Worm (Caenorhabditis elegans) whole organism, young adult: ENCODE data around the gene dmd-7.

Source experiments
- B0035.1 ChIP-seq: sonication (generic microtip); optimal IDR thresholded peaks from 2 replicates; lab custom pipeline; 2016; ENCODE audit warnings: missing genetic modification characterization, mild to moderate bottlenecking, missing compliant biosample characterization, missing genotype, missing genetic modification reagents
- B0261.1 ChIP-seq: sonication (generic microtip); optimal IDR thresholded peaks from 2 replicates; lab custom pipeline; 2016; ENCODE audit warnings: mild to moderate bottlenecking, missing genetic modification characterization, moderate library complexity, missing compliant biosample characterization
- D2030.7 ChIP-seq: fragments of 200-800 bp; sonication (Bioruptor generic); IDR thresholded peaks from 2 replicates; pipeline ENCODE4 v1.3.6; 2022; ENCODE audit warnings: missing genetic modification reagents, missing genetic modification characterization, missing compliant biosample characterization
- F22D6.2 ChIP-seq: sonication (generic microtip); optimal IDR thresholded peaks from 2 replicates; lab custom pipeline; 2016; ENCODE audit warnings: mild to moderate bottlenecking, missing genetic modification characterization, missing compliant biosample characterization
- F39B2.1 ChIP-seq: fragments of 200-800 bp; sonication (Bioruptor generic); IDR thresholded peaks from 2 replicates; pipeline ENCODE4 v1.3.6; 2022; ENCODE audit warnings: missing genetic modification reagents, missing genetic modification characterization, missing compliant biosample characterization
- F52B5.7 ChIP-seq: sonication (generic microtip); optimal IDR thresholded peaks from 2 replicates; lab custom pipeline; 2016; ENCODE audit warnings: mild to moderate bottlenecking, missing genetic modification characterization, missing compliant biosample characterization
- F57C9.4 ChIP-seq: sonication (generic microtip); optimal IDR thresholded peaks from 2 replicates; lab custom pipeline; 2017; ENCODE audit warnings: mild to moderate bottlenecking, missing genetic modification characterization, missing compliant biosample characterization
- K11D2.4 ChIP-seq: fragments of 200-800 bp; sonication (Bioruptor generic); IDR thresholded peaks from 2 replicates; pipeline ENCODE4 v1.3.6; 2022; ENCODE audit warnings: missing genetic modification reagents, missing genetic modification characterization, missing compliant biosample characterization
- T07F8.4 ChIP-seq: sonication (generic microtip); optimal IDR thresholded peaks from 2 replicates; lab custom pipeline; 2016; ENCODE audit warnings: mild to moderate bottlenecking, missing genetic modification characterization, moderate library complexity, missing compliant biosample characterization
- T26A5.8 ChIP-seq: sonication (generic microtip); optimal IDR thresholded peaks from 2 replicates; lab custom pipeline; 2016; ENCODE audit warnings: missing genetic modification characterization, missing compliant biosample characterization
- Y53G8AR.9 ChIP-seq: fragments of 200-800 bp; sonication (Bioruptor generic); conservative IDR thresholded peaks from 2 replicates; pipeline ENCODE4 v1.3.6; 2022; ENCODE audit warnings: missing genetic modification reagents, missing genetic modification characterization, missing compliant biosample characterization
- akir-1 ChIP-seq: fragments of 200-800 bp; sonication (Bioruptor generic); optimal IDR thresholded peaks from 2 replicates; lab custom pipeline; 2018; ENCODE audit warnings: mild to moderate bottlenecking, missing genetic modification characterization, moderate library complexity, missing compliant biosample characterization
- ama-1 ChIP-seq, 3 experiments: fragments of 150-350 bp in 1 of 3; sonication (generic microtip) in 2 of 3; optimal IDR thresholded peaks; 2 replicates each; lab custom pipeline; 2014 to 2018; ENCODE audit warnings: missing biosample characterization in 2 of 3, missing genetic modification characterization in 2 of 3, missing genetic modification reagents in 2 of 3
- aptf-2 ChIP-seq: fragments of 200-800 bp; sonication (Bioruptor generic); conservative IDR thresholded peaks from 2 replicates; pipeline ENCODE4 v1.3.6; 2022; ENCODE audit warnings: missing genetic modification reagents, missing genetic modification characterization, missing compliant biosample characterization
- aptf-3 ChIP-seq: fragments of 200-800 bp; sonication (Bioruptor generic); IDR thresholded peaks from 2 replicates; pipeline ENCODE4 v1.3.6; 2022; ENCODE audit warnings: missing genetic modification characterization, missing compliant biosample characterization
- atf-7 ChIP-seq: sonication (generic microtip); optimal IDR thresholded peaks from 2 replicates; lab custom pipeline; 2017; ENCODE audit warnings: mild to moderate bottlenecking, missing genetic modification characterization, missing compliant biosample characterization
- athp-1 ChIP-seq: sonication (generic microtip); optimal IDR thresholded peaks from 2 replicates; lab custom pipeline; 2017; ENCODE audit warnings: mild to moderate bottlenecking, missing genetic modification characterization, missing compliant biosample characterization
- attf-3 ChIP-seq: fragments of 200-800 bp; sonication (Bioruptor generic); conservative IDR thresholded peaks from 2 replicates; pipeline ENCODE4 v1.3.6; 2022; ENCODE audit warnings: missing genetic modification reagents, missing genetic modification characterization, missing compliant biosample characterization
- attf-6 ChIP-seq: fragments of 200-800 bp; sonication (Bioruptor generic); IDR thresholded peaks from 2 replicates; pipeline ENCODE4 v1.3.6; 2022; ENCODE audit warnings: missing genetic modification reagents, missing genetic modification characterization, missing compliant biosample characterization
- bed-2 ChIP-seq: fragments of 200-800 bp; sonication (Bioruptor generic); IDR thresholded peaks from 2 replicates; pipeline ENCODE4 v1.3.6; 2022; ENCODE audit warnings: missing genetic modification reagents, missing genetic modification characterization, missing compliant biosample characterization
- cebp-1 ChIP-seq, 2 experiments: fragments of 200-800 bp in 1 of 2; sonication (Bioruptor generic) in 1 of 2; sonication (generic microtip) in 1 of 2; IDR thresholded peaks in 1 of 2; optimal IDR thresholded peaks in 1 of 2; 2 replicates each; pipeline versions ENCODE4 v1.3.6 to Lab custom; 2017 to 2022; ENCODE audit warnings: missing compliant biosample characterization in 2 of 2, missing genetic modification characterization in 2 of 2, mild to moderate bottlenecking in 1 of 2, missing genetic modification reagents in 1 of 2, moderate library complexity in 1 of 2
- chd-7 ChIP-seq: sonication (generic microtip); optimal IDR thresholded peaks from 2 replicates; lab custom pipeline; 2016; ENCODE audit warnings: mild to moderate bottlenecking, missing genetic modification characterization, moderate library complexity, missing compliant biosample characterization
- dox-1 ChIP-seq: fragments of 200-800 bp; sonication (Bioruptor generic); IDR thresholded peaks from 2 replicates; pipeline ENCODE4 v1.3.6; 2022; ENCODE audit warnings: missing genetic modification reagents, missing genetic modification characterization, missing compliant biosample characterization
- efl-1 ChIP-seq: fragments of 150-350 bp; optimal IDR thresholded peaks from 2 replicates; lab custom pipeline; 2014; ENCODE audit warnings: missing biosample characterization, missing genetic modification reagents, missing genetic modification characterization
- ekl-4 ChIP-seq: fragments of 200-800 bp; sonication (Bioruptor generic); IDR thresholded peaks from 2 replicates; pipeline ENCODE4 v1.3.6; 2022; ENCODE audit warnings: missing genetic modification reagents, missing genetic modification characterization, missing compliant biosample characterization
- gei-17 ChIP-seq: fragments of 200-800 bp; sonication (Bioruptor generic); optimal IDR thresholded peaks from 2 replicates; lab custom pipeline; 2018; ENCODE audit warnings: mild to moderate bottlenecking, missing genetic modification characterization, missing compliant biosample characterization
- hmg-20 ChIP-seq: fragments of 200-800 bp; sonication (Bioruptor generic); IDR thresholded peaks from 2 replicates; pipeline ENCODE4 v1.3.6; 2022; ENCODE audit warnings: missing genetic modification reagents, missing genetic modification characterization, missing compliant biosample characterization
- hrde-1 ChIP-seq: sonication (generic microtip); optimal IDR thresholded peaks from 2 replicates; lab custom pipeline; 2016; ENCODE audit warnings: missing genetic modification characterization, mild to moderate bottlenecking, missing compliant biosample characterization, moderate library complexity, missing genotype, missing genetic modification reagents, borderline replicate concordance
- lin-35 ChIP-seq, 3 experiments: fragments of 150-350 bp in 2 of 3; sonication (generic microtip) in 1 of 3; optimal IDR thresholded peaks; 2 replicates each; lab custom pipeline; 2014 to 2018; ENCODE audit warnings: missing biosample characterization in 3 of 3, missing genetic modification characterization in 3 of 3, missing genetic modification reagents in 3 of 3
- lsy-27 ChIP-seq: sonication (generic microtip); optimal IDR thresholded peaks from 2 replicates; lab custom pipeline; 2017; ENCODE audit warnings: missing genetic modification characterization, mild to moderate bottlenecking, missing compliant biosample characterization, antibody characterized with exemption, missing genotype, borderline replicate concordance; ENCODE audit not compliant: insufficient read depth
- madf-6 ChIP-seq: fragments of 200-800 bp; sonication (Bioruptor generic); IDR thresholded peaks from 2 replicates; pipeline ENCODE4 v1.3.6; 2022; ENCODE audit warnings: missing genetic modification reagents, missing genetic modification characterization, missing compliant biosample characterization
- mcd-1 ChIP-seq: fragments of 200-800 bp; sonication (Bioruptor generic); IDR thresholded peaks from 2 replicates; pipeline ENCODE4 v1.3.6; 2022; ENCODE audit warnings: missing genetic modification reagents, missing genetic modification characterization, missing compliant biosample characterization
- mel-28 ChIP-seq: sonication (generic microtip); optimal IDR thresholded peaks from 2 replicates; lab custom pipeline; 2016; ENCODE audit warnings: borderline replicate concordance, mild to moderate bottlenecking, missing genetic modification characterization, missing compliant biosample characterization
- mes-4 ChIP-seq: sonication (generic microtip); optimal IDR thresholded peaks from 2 replicates; lab custom pipeline; 2016; ENCODE audit warnings: missing genotype, missing genetic modification characterization, missing compliant biosample characterization
- nfya-1 ChIP-seq: sonication (generic microtip); optimal IDR thresholded peaks from 2 replicates; lab custom pipeline; 2017; ENCODE audit warnings: antibody characterized with exemption, missing compliant biosample characterization, missing genetic modification characterization, borderline replicate concordance; ENCODE audit not compliant: insufficient read depth
- nfya-2 ChIP-seq: fragments of 200-800 bp; sonication (Bioruptor generic); IDR thresholded peaks from 2 replicates; pipeline ENCODE4 v1.3.6; 2022; ENCODE audit warnings: missing genetic modification reagents, missing genetic modification characterization, missing compliant biosample characterization
- nhr-179 ChIP-seq: sonication (generic microtip); optimal IDR thresholded peaks from 2 replicates; lab custom pipeline; 2016; ENCODE audit warnings: mild to moderate bottlenecking, missing genetic modification characterization, missing compliant biosample characterization
- sea-2 ChIP-seq: fragments of 200-800 bp; sonication (Bioruptor generic); IDR thresholded peaks from 2 replicates; pipeline ENCODE4 v1.3.6; 2022; ENCODE audit warnings: missing genetic modification characterization, missing compliant biosample characterization
- somi-1 ChIP-seq: fragments of 200-800 bp; sonication (Bioruptor generic); optimal IDR thresholded peaks from 2 replicates; lab custom pipeline; 2018; ENCODE audit warnings: mild to moderate bottlenecking, missing genetic modification characterization, missing compliant biosample characterization
- sptf-2 ChIP-seq: fragments of 200-800 bp; sonication (Bioruptor generic); optimal IDR thresholded peaks from 2 replicates; lab custom pipeline; 2018; ENCODE audit warnings: mild to moderate bottlenecking, missing genetic modification characterization, missing compliant biosample characterization
- tlf-1 ChIP-seq: fragments of 200-800 bp; sonication (Bioruptor generic); optimal IDR thresholded peaks from 2 replicates; lab custom pipeline; 2018; ENCODE audit warnings: mild to moderate bottlenecking, missing genetic modification characterization, missing compliant biosample characterization
- unc-130 ChIP-seq: sonication (generic microtip); optimal IDR thresholded peaks from 2 replicates; lab custom pipeline; 2016; ENCODE audit warnings: missing genetic modification reagents, missing genetic modification characterization, missing compliant biosample characterization
- unc-62 ChIP-seq: fragments of 150-350 bp; optimal IDR thresholded peaks from 2 replicates; lab custom pipeline; 2014; ENCODE audit warnings: missing biosample characterization, missing genetic modification reagents, missing genetic modification characterization
- zfh-2 ChIP-seq: fragments of 200-800 bp; sonication (Bioruptor generic); conservative IDR thresholded peaks from 2 replicates; pipeline ENCODE4 v1.3.6; 2022; ENCODE audit warnings: missing genetic modification reagents, missing genetic modification characterization, missing compliant biosample characterization
- zim-3 ChIP-seq: sonication (generic microtip); optimal IDR thresholded peaks from 2 replicates; lab custom pipeline; 2017; ENCODE audit warnings: mild to moderate bottlenecking, missing genetic modification characterization, moderate library complexity, missing compliant biosample characterization
- ztf-18 ChIP-seq: sonication (generic microtip); optimal IDR thresholded peaks from 2 replicates; lab custom pipeline; 2016; ENCODE audit warnings: missing genotype, mild to moderate bottlenecking, missing genetic modification characterization, missing compliant biosample characterization
- ztf-25 ChIP-seq: fragments of 200-800 bp; sonication (Bioruptor generic); IDR thresholded peaks from 2 replicates; pipeline ENCODE4 v1.3.6; 2022; ENCODE audit warnings: missing genetic modification reagents, missing genetic modification characterization, missing compliant biosample characterization

Gene dmd-7

DNA sequence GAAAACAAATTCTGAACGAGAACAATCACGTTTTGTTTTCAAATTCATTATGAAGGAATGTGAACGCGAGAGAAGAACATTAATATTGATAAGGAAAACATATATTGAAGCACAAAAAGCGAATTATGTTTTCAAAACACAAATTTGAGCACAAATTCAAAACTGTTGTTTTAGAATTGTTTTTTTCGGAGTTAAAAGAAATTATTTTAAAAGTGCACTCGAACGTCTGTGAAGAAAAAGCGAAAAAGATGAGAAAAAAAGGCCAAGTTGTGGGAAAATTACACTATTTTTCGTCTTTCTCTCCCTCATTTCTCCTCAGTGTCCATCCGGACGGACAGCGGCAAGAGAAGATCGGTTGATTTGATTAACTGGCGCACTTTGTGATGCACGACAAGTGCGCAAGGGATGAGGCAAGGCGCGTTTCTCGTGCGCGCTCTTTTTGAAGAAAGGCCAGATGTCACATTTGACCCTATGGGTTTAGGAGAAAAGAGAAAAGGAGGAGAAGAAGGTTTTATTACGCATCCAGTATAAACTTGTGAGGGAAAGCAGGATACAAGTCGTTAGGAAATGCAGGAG, 20.6 kb downstream of the dmd-7 start, which contains the start of gene mrck-1 (continued):
- TF ChIP-seq hrde-1 (tag; lab: Kevin White, UChicago) (no peak), hmg-20 (GFP tag; lab: Robert Waterston, UW) (peak; percentile 68; the same call in 1 of the 2 replicates), ama-1 (optimal IDR thresholded peaks at IDR 0.05; lab: Kevin White, UChicago) (no peak), ama-1 (GFP tag; optimal IDR thresholded peaks at IDR 0.05; lab: Kevin White, UChicago) (no peak), mes-4 (tag; lab: Kevin White, UChicago) (no peak), K11D2.4 (GFP tag; lab: Robert Waterston, UW) (peak; percentile 87), dox-1 (peak; percentile 94), zim-3 (tag; lab: Kevin White, UChicago) (no peak), F57C9.4 (tag; lab: Kevin White, UChicago) (no peak), ztf-25 (GFP tag; lab: Robert Waterston, UW) (no peak), sea-2 (GFP tag; lab: Robert Waterston, UW) (no peak), F22D6.2 (tag; lab: Kevin White, UChicago) (no peak), nhr-179 (tag; lab: Kevin White, UChicago) (no peak), attf-3 (GFP tag; lab: Robert Waterston, UW) (no peak), chd-7 (tag; lab: Kevin White, UChicago) (peak; percentile 80), nfya-2 (no peak), madf-6 (GFP tag; lab: Robert Waterston, UW) (peak; percentile 77), bed-2 (no peak), aptf-2 (GFP tag; lab: Robert Waterston, UW) (no peak), T07F8.4 (tag; lab: Kevin White, UChicago) (no peak), ekl-4 (GFP tag; lab: Robert Waterston, UW) (peak; percentile 80), mel-28 (no peak), mcd-1 (GFP tag; lab: Robert Waterston, UW) (peak; percentile 85), nfya-1 (no peak), efl-1 (GFP tag; lab: Kevin White, UChicago) (peak; percentile 42), F52B5.7 (no peak), atf-7 (tag; lab: Kevin White, UChicago) (peak; percentile 65), ztf-18 (tag; lab: Kevin White, UChicago) (peak; percentile 97), akir-1 (no peak), D2030.7 (no peak), somi-1 (GFP tag; lab: Kevin White, UChicago) (peak; percentile 89), zfh-2 (GFP tag; lab: Robert Waterston, UW) (peak; percentile 94), F39B2.1 (GFP tag; lab: Robert Waterston, UW) (no peak), lsy-27 (tag; lab: Kevin White, UChicago) (peak; percentile 6), unc-62 (GFP tag; lab: Kevin White, UChicago) (no peak), sptf-2 (GFP tag; lab: Kevin White, UChicago) (no peak), unc-130 (GFP tag; lab: Kevin White, UChicago) (no peak), B0261.1 (tag; lab: Kevin White, UChicago) (no peak), B0035.1 (no peak), lin-35 (GFP tag; optimal IDR thresholded peaks at IDR 0.05; lab: Kevin White, UChicago) (peak in 1 of 3 experiments; percentile 89), Y53G8AR.9 (GFP tag; lab: Robert Waterston, UW) (peak; percentile 91), athp-1 (peak; percentile 36), tlf-1 (GFP tag; lab: Kevin White, UChicago) (peak; percentile 72), aptf-3 (GFP tag; lab: Robert Waterston, UW) (no peak), cebp-1 (GFP tag; IDR thresholded peaks at IDR 0.05; lab: Robert Waterston, UW) (peak; percentile 9; the same call in 1 of the 2 replicates), cebp-1 (tag; optimal IDR thresholded peaks at IDR 0.05; lab: Kevin White, UChicago) (peak; percentile 85), T26A5.8 (tag; lab: Kevin White, UChicago) (no peak), attf-6 (GFP tag; lab: Robert Waterston, UW) (no peak), gei-17 (GFP tag; lab: Kevin White, UChicago) (peak; percentile 36)
